Fruit fly (Drosophila melanogaster) whole organism: ENCODE results near the gene Duba.

ENCODE experiments used
- CG8478 ChIP-seq: fragments of >200 bp; optimal IDR thresholded peaks from 2 replicates; lab custom pipeline; 2018; ENCODE audit warnings: inconsistent platforms
- Dll ChIP-seq: fragments of >200 bp; optimal IDR thresholded peaks from 2 replicates; lab custom pipeline; 2017
- EcR ChIP-seq, 2 experiments: fragments of >200 bp; optimal IDR thresholded peaks; 2 replicates each; lab custom pipeline; 2017; ENCODE audit warnings: missing biosample characterization in 2 of 2, missing genetic modification characterization in 2 of 2, missing genetic modification reagents in 2 of 2
- pan ChIP-seq: fragments of >200 bp; optimal IDR thresholded peaks from 2 replicates; lab custom pipeline; 2017
- psq ChIP-seq: fragments of >200 bp; optimal IDR thresholded peaks from 2 replicates; lab custom pipeline; 2017
- usp ChIP-seq: fragments of >200 bp; optimal IDR thresholded peaks from 2 replicates; lab custom pipeline; 2017; ENCODE audit warnings: missing biosample characterization, missing genetic modification characterization, mixed read lengths

- TF ChIP-seq EcR (GFP tag; optimal IDR thresholded peaks at IDR 0.05; lab: Kevin White, UChicago) (no peak), psq (lab: Kevin White, UChicago) (no peak), usp (GFP tag; lab: Kevin White, UChicago) (no peak), pan (no peak), CG8478 (lab: Kevin White, UChicago) (no peak), Dll (lab: Kevin White, UChicago) (no peak)
These were observed 52.6 kb downstream of the Duba start for dm6 chr3L:11556637-11557036.
